Worm (Caenorhabditis elegans): ENCODE data around the gene F43C11.8.

DNA sequence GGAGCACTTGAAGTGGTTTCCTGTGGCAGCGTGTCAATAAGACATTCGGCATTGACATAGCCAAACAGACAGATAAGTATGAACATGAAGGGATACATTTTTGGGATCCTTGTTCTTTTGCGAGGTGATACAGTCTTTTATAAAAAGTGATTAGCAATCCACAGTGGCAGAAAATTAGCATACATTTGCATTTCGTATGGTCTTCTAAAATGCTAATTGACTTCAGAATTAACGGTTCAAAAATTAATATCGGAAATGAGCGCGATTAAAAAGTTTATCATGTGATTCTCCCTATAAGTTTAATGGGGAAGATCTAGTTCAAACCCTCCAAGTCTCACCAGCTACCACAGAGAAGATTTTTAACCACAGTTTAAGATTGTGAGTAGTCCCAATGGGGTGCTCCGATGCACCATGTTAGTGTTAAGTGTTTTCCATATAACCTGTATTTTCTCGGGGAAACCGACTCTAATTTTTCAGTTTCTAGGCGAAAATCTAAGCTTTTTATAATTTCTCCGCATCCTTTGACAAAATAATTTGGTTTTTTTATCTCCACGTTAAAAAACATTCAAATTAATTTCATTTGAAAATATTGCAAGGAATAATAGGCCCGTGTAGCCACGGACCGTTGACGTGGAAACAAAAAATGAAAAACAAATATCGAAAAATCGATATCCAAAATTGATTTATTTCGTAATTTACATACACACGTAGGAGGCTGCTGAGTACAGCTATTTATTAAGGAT is 34.5 kb downstream of the F43C11.8 start, which contains the start of the genes F43C11.12 and F16G10.5:
- no peak for TF ChIP-seq pqm-1 (tag; optimal IDR thresholded peaks at IDR 0.05)
- no peak for TF ChIP-seq K09A11.1 (tag; optimal IDR thresholded peaks at IDR 0.05; ENCODE audit: insufficient read depth)
- no peak for TF ChIP-seq unc-55 (GFP tag; optimal IDR thresholded peaks at IDR 0.05)
- no peak for TF ChIP-seq F13H6.1 (tag; optimal IDR thresholded peaks at IDR 0.05)

Measured in whole organism, late embryonic.